Fruit fly (Drosophila melanogaster): ENCODE results near the gene CG33673.
A peak's percentile ranks its signal among the peaks of the same experiment; 100 is the strongest.

CG33673 gene

dm6 chr2L:1986343-1987280 is 40.1 kb upstream of the CG33673 start (continued):
- TF ChIP-seq fd3F (GFP tag; optimal IDR thresholded peaks at IDR 0.05): peak; percentile 31
- TF ChIP-seq hth (optimal IDR thresholded peaks at IDR 0.05): no peak
- no peak for TF ChIP-seq CG7271 (tag; optimal IDR thresholded peaks at IDR 0.05)
- peak; percentile 38 for TF ChIP-seq CG8924 (tag; optimal IDR thresholded peaks at IDR 0.05)
- TF ChIP-seq CG8944 (GFP tag; optimal IDR thresholded peaks at IDR 0.05): no peak
- peak; percentile 58 for TF ChIP-seq CG9609 (GFP tag; optimal IDR thresholded peaks at IDR 0.05)
- TF ChIP-seq croc (GFP tag; conservative IDR thresholded peaks at IDR 0.05): no peak
- no peak for TF ChIP-seq CTCF (GFP tag; optimal IDR thresholded peaks at IDR 0.05)
- TF ChIP-seq cad (GFP tag; optimal IDR thresholded peaks at IDR 0.05): no peak
- peak; percentile 46 for TF ChIP-seq CG10543 (GFP tag; optimal IDR thresholded peaks at IDR 0.05)
- TF ChIP-seq luna (GFP tag; optimal IDR thresholded peaks at IDR 0.05): no peak
- TF ChIP-seq CG34422 (GFP tag; IDR thresholded peaks at IDR 0.05): no peak
- TF ChIP-seq CG4617 (GFP tag; optimal IDR thresholded peaks at IDR 0.05; ENCODE audit: borderline replicate concordance): no peak
- TF ChIP-seq chinmo (GFP tag; IDR thresholded peaks at IDR 0.05; ENCODE audit: partially characterized antibody): no peak
- peak; percentile 82 for TF ChIP-seq CG32532 (GFP tag; IDR thresholded peaks at IDR 0.05)
- no peak for TF ChIP-seq ac (GFP tag; optimal IDR thresholded peaks at IDR 0.05)
- TF ChIP-seq CG3281 (GFP tag; optimal IDR thresholded peaks at IDR 0.05): peak; percentile 67
- no peak for TF ChIP-seq gsb-n (tag; optimal IDR thresholded peaks at IDR 0.05)
- peak; percentile 98 for TF ChIP-seq CG7987 (GFP tag; optimal IDR thresholded peaks at IDR 0.05)
- peak; percentile 61 for TF ChIP-seq Antp (GFP tag; optimal IDR thresholded peaks at IDR 0.05)
- no peak for TF ChIP-seq CG2129 (GFP tag; IDR thresholded peaks at IDR 0.05; ENCODE audit: partially characterized antibody)
- no peak for TF ChIP-seq Hr39 (optimal IDR thresholded peaks at IDR 0.05)
- no peak for TF ChIP-seq sc (optimal IDR thresholded peaks at IDR 0.05)
- TF ChIP-seq sc (GFP tag; optimal IDR thresholded peaks at IDR 0.05): no peak
- TF ChIP-seq Ssrp (tag; optimal IDR thresholded peaks at IDR 0.05): peak; percentile 11
- TF ChIP-seq HHEX (GFP tag; optimal IDR thresholded peaks at IDR 0.05): peak; percentile 70
- no peak for TF ChIP-seq CG17568 (GFP tag; optimal IDR thresholded peaks at IDR 0.05)
- TF ChIP-seq CG17359 (tag; optimal IDR thresholded peaks at IDR 0.05): peak; percentile 37
- peak; percentile 11 for TF ChIP-seq Ets97D (GFP tag; optimal IDR thresholded peaks at IDR 0.05)
- no peak for TF ChIP-seq GATAe (GFP tag; conservative IDR thresholded peaks at IDR 0.05)
- TF ChIP-seq lab (GFP tag; optimal IDR thresholded peaks at IDR 0.05): peak; percentile 50
- no peak for TF ChIP-seq CG15696 (tag; optimal IDR thresholded peaks at IDR 0.05)
- no peak for TF ChIP-seq C15 (GFP tag; IDR thresholded peaks at IDR 0.05)
- no peak for TF ChIP-seq abd-A (tag; optimal IDR thresholded peaks at IDR 0.05)
- TF ChIP-seq unc-4 (GFP tag; IDR thresholded peaks at IDR 0.05; ENCODE audit: partially characterized antibody): no peak
- TF ChIP-seq HmgD (GFP tag; optimal IDR thresholded peaks at IDR 0.05): no peak
- peak; percentile 13 for TF ChIP-seq fd96Cb (tag; optimal IDR thresholded peaks at IDR 0.05)
- no peak for TF ChIP-seq h (optimal IDR thresholded peaks at IDR 0.05)
- TF ChIP-seq CG14050 (GFP tag; IDR thresholded peaks at IDR 0.05): peak; percentile 52
- TF ChIP-seq CG5180 (GFP tag; optimal IDR thresholded peaks at IDR 0.05): no peak
- TF ChIP-seq CG4360 (GFP tag; IDR thresholded peaks at IDR 0.05): no peak
- TF ChIP-seq crp (GFP tag; optimal IDR thresholded peaks at IDR 0.05): no peak
- no peak for TF ChIP-seq BEAF-32 (GFP tag; optimal IDR thresholded peaks at IDR 0.05)
- TF ChIP-seq tap (tag; optimal IDR thresholded peaks at IDR 0.05): no peak
- TF ChIP-seq org-1 (GFP tag; optimal IDR thresholded peaks at IDR 0.05): no peak
- TF ChIP-seq CG7839 (tag; optimal IDR thresholded peaks at IDR 0.05): peak; percentile 60
- TF ChIP-seq wek (GFP tag; optimal IDR thresholded peaks at IDR 0.05): no peak
- TF ChIP-seq CG15479 (GFP tag; optimal IDR thresholded peaks at IDR 0.05): no peak
- TF ChIP-seq CG30020 (tag; optimal IDR thresholded peaks at IDR 0.05): no peak
- TF ChIP-seq CG4424 (GFP tag; optimal IDR thresholded peaks at IDR 0.05): peak; percentile 1
